Worm (Caenorhabditis elegans): ENCODE measurements around the gene Y43E12A.2.
A peak's percentile ranks its signal among the peaks of the same experiment; 100 is the strongest.

The Y43E12A.2 gene

ce11 chrIV:11032288-11032687, 50.4 kb downstream of the Y43E12A.2 start, which contains the start of gene hrg-6:
Gene hrg-6, plus strand, starts transcription at chrIV:11032588.
- TF ChIP-seq unc-62 (GFP tag; optimal IDR thresholded peaks at IDR 0.05 in 1 of 2) (peak in 1 of 2 experiments; percentile 26), unc-62 (tag; optimal IDR thresholded peaks at IDR 0.05) (no peak), tra-1 (GFP tag; IDR thresholded peaks at IDR 0.05) (no peak)

Data from whole organism, L4 larva.